Fruit fly (Drosophila melanogaster): ENCODE measurements around the gene mnb.

Gene mnb

DNA sequence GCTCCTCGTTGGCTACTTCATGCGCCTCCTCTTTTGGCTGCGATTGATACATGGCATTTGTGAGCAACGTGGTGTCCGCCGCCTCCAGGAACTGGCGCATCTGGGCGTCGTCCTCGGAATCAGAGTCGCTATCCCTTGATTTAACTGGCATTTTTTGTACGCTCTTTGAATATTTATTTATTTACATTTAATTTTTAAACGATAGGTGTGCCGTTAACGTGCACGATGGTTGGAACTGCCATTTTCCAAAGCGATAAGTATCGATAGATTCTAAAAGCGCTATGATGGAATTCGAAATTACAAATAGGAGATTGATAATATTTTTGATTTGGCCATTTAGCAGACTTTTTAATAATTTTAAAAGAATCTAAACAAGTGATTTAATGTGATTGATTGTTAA lies 34.6 kb downstream of the mnb start, which contains the start of gene CG32554 (continued):
- TF ChIP-seq CG3995 (GFP tag; optimal IDR thresholded peaks at IDR 0.05) (peak; percentile 68), Med (GFP tag) (peak; percentile 59), unc-4 (GFP tag; IDR thresholded peaks at IDR 0.05; ENCODE audit: partially characterized antibody) (peak; percentile 87), Dll (GFP tag; IDR thresholded peaks at IDR 0.05; ENCODE audit: partially characterized antibody) (peak; percentile 93), CG11398 (GFP tag; optimal IDR thresholded peaks at IDR 0.05) (no peak)

DNA sequence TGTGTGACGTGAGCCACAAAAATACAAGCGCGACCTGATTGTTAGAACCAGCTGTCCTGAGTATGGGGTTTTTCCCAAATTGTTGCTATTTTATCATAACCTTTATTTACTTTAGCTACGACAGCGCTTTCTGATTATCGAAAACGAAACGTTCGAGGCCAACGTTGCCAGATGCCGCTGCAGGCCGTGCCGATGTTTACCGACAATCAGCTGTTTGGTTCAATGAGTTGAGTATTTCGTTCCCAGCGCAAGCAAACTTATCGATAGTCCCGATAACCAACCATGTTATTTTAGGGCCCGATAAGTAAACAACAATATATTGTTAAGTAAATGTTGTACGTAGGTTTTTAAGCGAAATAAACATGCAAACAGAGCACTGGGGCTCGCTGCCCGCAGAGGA lies 36.8 kb downstream of the mnb start, which contains the start of the genes CG15814 and Spt7:
TSS of gene CG15814 (minus strand) at position 164 of the 400 bp plus-strand sequence.
TSS of gene Spt7 (plus strand) at position 282 of the 400 bp plus-strand sequence.
- TF ChIP-seq lilli (GFP tag; optimal IDR thresholded peaks at IDR 0.05) (peak; percentile 16), CG4617 (GFP tag; optimal IDR thresholded peaks at IDR 0.05; ENCODE audit: borderline replicate concordance) (peak; percentile 73), Stat92E (GFP tag; optimal IDR thresholded peaks at IDR 0.05) (no peak), PHDP (tag; optimal IDR thresholded peaks at IDR 0.05) (peak; percentile 33), H2.0 (GFP tag; IDR thresholded peaks at IDR 0.05) (no peak), btn (GFP tag; optimal IDR thresholded peaks at IDR 0.05) (peak; percentile 8), ac (GFP tag; optimal IDR thresholded peaks at IDR 0.05) (no peak), HmgD (GFP tag; optimal IDR thresholded peaks at IDR 0.05) (peak; percentile 66), pan (optimal IDR thresholded peaks at IDR 0.05) (no peak), pan (GFP tag; optimal IDR thresholded peaks at IDR 0.05 in 1 of 2, IDR thresholded peaks at IDR 0.05 in 1 of 2) (peak in 1 of 2 experiments; percentile 8), Tbp (GFP tag; optimal IDR thresholded peaks at IDR 0.05) (no peak), ci (GFP tag; IDR thresholded peaks at IDR 0.05) (peak; percentile 26; the same call in 1 of the 3 replicates), lmd (GFP tag; IDR thresholded peaks at IDR 0.05) (0 out of 2 replicates have a peak, but pooled peaks have one; percentile 5), sna (GFP tag; IDR thresholded peaks at IDR 0.05; ENCODE audit: partially characterized antibody) (peak; percentile 72), mam (GFP tag; optimal IDR thresholded peaks at IDR 0.05) (peak; percentile 41), onecut (GFP tag; IDR thresholded peaks at IDR 0.05) (peak; percentile 16; the same call in 1 of the 2 replicates), prd (optimal IDR thresholded peaks at IDR 0.05) (no peak), prd (GFP tag; IDR thresholded peaks at IDR 0.05) (0 out of 3 replicates have a peak, but pooled peaks have one; percentile 34), CG8290 (GFP tag; optimal IDR thresholded peaks at IDR 0.05) (peak; percentile 22), CG8290 (tag; optimal IDR thresholded peaks at IDR 0.05) (no peak), nmo (GFP tag; optimal IDR thresholded peaks at IDR 0.05) (peak; percentile 52), CG13624 (GFP tag; optimal IDR thresholded peaks at IDR 0.05) (peak; percentile 20), CG7987 (GFP tag; optimal IDR thresholded peaks at IDR 0.05) (peak; percentile 40), stwl (tag; optimal IDR thresholded peaks at IDR 0.05) (peak; percentile 60), bsh (GFP tag; optimal IDR thresholded peaks at IDR 0.05) (peak in 1 of 2 experiments; percentile 2), CG17359 (tag; optimal IDR thresholded peaks at IDR 0.05) (peak; percentile 26), ranshi (GFP tag; IDR thresholded peaks at IDR 0.05) (peak; percentile 44; the same call in 1 of the 2 replicates), Abd-B (GFP tag; optimal IDR thresholded peaks at IDR 0.05) (peak; percentile 24), Usf (GFP tag; optimal IDR thresholded peaks at IDR 0.05) (no peak), zen2 (GFP tag; IDR thresholded peaks at IDR 0.05; ENCODE audit: partially characterized antibody) (peak; percentile 80; the same call in 2 of the 3 replicates), phol (tag; optimal IDR thresholded peaks at IDR 0.05) (peak; percentile 49), CG3995 (GFP tag; optimal IDR thresholded peaks at IDR 0.05) (peak; percentile 61), CG1602 (GFP tag; optimal IDR thresholded peaks at IDR 0.05) (no peak), CG10147 (GFP tag; optimal IDR thresholded peaks at IDR 0.05) (peak; percentile 60), cato (GFP tag; optimal IDR thresholded peaks at IDR 0.05; ENCODE audit: borderline replicate concordance) (no peak), Ravus (GFP tag; IDR thresholded peaks at IDR 0.05) (no peak), CG7786 (GFP tag; optimal IDR thresholded peaks at IDR 0.05) (peak; percentile 40), CG7372 (GFP tag; IDR thresholded peaks at IDR 0.05) (0 out of 2 replicates have a peak, but pooled peaks have one; percentile 13), CG2712 (tag; optimal IDR thresholded peaks at IDR 0.05) (peak; percentile 44), CG17385 (GFP tag; optimal IDR thresholded peaks at IDR 0.05) (peak; percentile 31), CG16813 (GFP tag; IDR thresholded peaks at IDR 0.05; ENCODE audit: partially characterized antibody) (peak; percentile 84), row (GFP tag; IDR thresholded peaks at IDR 0.05) (peak; percentile 45; the same call in 1 of the 3 replicates), BEAF-32 (GFP tag; optimal IDR thresholded peaks at IDR 0.05) (peak; percentile 88), ems (GFP tag; optimal IDR thresholded peaks at IDR 0.05) (peak; percentile 30)

Measured in whole organism, embryonic.